Worm (Caenorhabditis elegans) whole organism, L1 larva: ENCODE measurements around the gene cam-1.

Source experiments
- C34B4.2 ChIP-seq: sonication (generic microtip); optimal IDR thresholded peaks from 2 replicates; lab custom pipeline; 2017; ENCODE audit warnings: mild to moderate bottlenecking, missing genetic modification characterization, missing compliant biosample characterization
- ama-1 ChIP-seq: fragments of 150-350 bp; optimal IDR thresholded peaks from 2 replicates; lab custom pipeline; 2014
- ceh-90 ChIP-seq: sonication (generic microtip); optimal IDR thresholded peaks from 2 replicates; lab custom pipeline; 2016; ENCODE audit warnings: missing genetic modification characterization, missing compliant biosample characterization
- lin-15B ChIP-seq: fragments of 150-350 bp; sonication (generic microtip); optimal IDR thresholded peaks from 3 replicates; lab custom pipeline; 2014; ENCODE audit warnings: missing biosample characterization, missing genetic modification characterization
- mab-9 ChIP-seq: fragments of 200-800 bp; sonication (Bioruptor generic); IDR thresholded peaks from 2 replicates; pipeline ENCODE4 v1.3.6; 2022; ENCODE audit warnings: missing genetic modification reagents, missing genetic modification characterization, missing compliant biosample characterization
- mep-1 ChIP-seq: fragments of 150-350 bp; optimal IDR thresholded peaks from 2 replicates; lab custom pipeline; 2014; ENCODE audit warnings: missing biosample characterization, missing genetic modification characterization
- nhr-11 ChIP-seq: fragments of 150-350 bp; optimal IDR thresholded peaks from 2 replicates; lab custom pipeline; 2014; ENCODE audit warnings: missing biosample characterization, missing genetic modification characterization
- nhr-90 ChIP-seq: sonication (generic microtip); optimal IDR thresholded peaks from 2 replicates; lab custom pipeline; 2016; ENCODE audit warnings: mild to moderate bottlenecking, missing genetic modification characterization, missing compliant biosample characterization; ENCODE audit not compliant: poor library complexity
- snpc-4 ChIP-seq: fragments of 150-350 bp; optimal IDR thresholded peaks from 2 replicates; lab custom pipeline; 2014; ENCODE audit warnings: missing biosample characterization, missing genetic modification characterization
- tbx-2 ChIP-seq: sonication (generic microtip); optimal IDR thresholded peaks from 2 replicates; lab custom pipeline; 2016; ENCODE audit warnings: missing genetic modification characterization, missing compliant biosample characterization
- unc-30 ChIP-seq: sonication (generic microtip); optimal IDR thresholded peaks from 2 replicates; lab custom pipeline; 2017; ENCODE audit warnings: missing biosample characterization, missing genetic modification characterization
- unc-62 ChIP-seq: fragments of 150-350 bp; optimal IDR thresholded peaks from 2 replicates; lab custom pipeline; 2014; ENCODE audit warnings: missing biosample characterization, missing genetic modification reagents, missing genetic modification characterization
- unc-86 ChIP-seq: sonication (generic microtip); optimal IDR thresholded peaks from 2 replicates; lab custom pipeline; 2016; ENCODE audit warnings: missing genetic modification characterization, missing compliant biosample characterization
- zag-1 ChIP-seq: fragments of 150-350 bp; optimal IDR thresholded peaks from 2 replicates; lab custom pipeline; 2014; ENCODE audit warnings: missing biosample characterization, missing genetic modification characterization

DNA sequence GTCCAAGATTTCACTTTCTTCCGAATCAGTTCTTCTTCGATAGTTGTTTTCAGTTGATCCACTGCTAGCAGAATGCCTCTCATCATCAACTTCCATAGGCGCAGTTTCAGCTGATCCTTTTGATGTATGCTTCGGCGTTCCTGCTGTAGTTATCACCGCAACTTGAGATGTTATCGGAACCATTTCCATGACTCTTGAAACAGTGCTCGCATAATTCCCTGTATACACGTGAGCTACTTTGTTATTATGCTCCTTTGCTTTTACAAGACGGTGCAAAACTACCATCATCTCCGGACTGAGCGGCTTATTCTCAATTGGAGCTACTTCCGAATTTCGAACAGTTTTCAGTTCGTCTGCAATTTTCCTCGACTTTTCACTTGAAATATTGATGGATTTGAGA is 33.0 kb downstream of the cam-1 start:
- TF ChIP-seq mab-9 (GFP tag; lab: Robert Waterston, UW) (no peak), C34B4.2 (no peak), mep-1 (tag; lab: Kevin White, UChicago) (no peak), ceh-90 (tag; lab: Kevin White, UChicago) (no peak), snpc-4 (tag; lab: Kevin White, UChicago) (no peak), nhr-11 (no peak), ama-1 (lab: Kevin White, UChicago) (no peak), zag-1 (no peak), unc-86 (tag; lab: Kevin White, UChicago) (no peak), unc-30 (no peak), unc-62 (no peak), lin-15B (tag; lab: Kevin White, UChicago) (no peak), nhr-90 (tag; lab: Kevin White, UChicago) (no peak), tbx-2 (tag; lab: Kevin White, UChicago) (no peak)
